Worm (Caenorhabditis elegans): ENCODE measurements around the gene sto-6.

The sto-6 gene

ce11 chrX:11675573-11675972 lies 43.4 kb downstream of the sto-6 start:
- peak; percentile 73 for TF ChIP-seq cnd-1 (tag; optimal IDR thresholded peaks at IDR 0.05)
- TF ChIP-seq nhr-2 (tag; optimal IDR thresholded peaks at IDR 0.05): peak; percentile 49
- no peak for TF ChIP-seq elt-1 (tag; optimal IDR thresholded peaks at IDR 0.05; ENCODE audit: borderline replicate concordance, insufficient read depth)

ce11 chrX:11679211-11679977 lies 47.2 kb downstream of the sto-6 start:
- TF ChIP-seq ham-2 (GFP tag; optimal IDR thresholded peaks at IDR 0.05) (no peak), lin-13 (tag; optimal IDR thresholded peaks at IDR 0.05) (no peak), ceh-43 (GFP tag; optimal IDR thresholded peaks at IDR 0.05) (no peak), nhr-28 (tag; optimal IDR thresholded peaks at IDR 0.05) (no peak), mep-1 (tag; optimal IDR thresholded peaks at IDR 0.05) (no peak), lin-32 (GFP tag; optimal IDR thresholded peaks at IDR 0.05) (no peak), flh-1 (GFP tag; optimal IDR thresholded peaks at IDR 0.05) (no peak), drap-1 (GFP tag; optimal IDR thresholded peaks at IDR 0.05) (no peak), ztf-11 (tag; optimal IDR thresholded peaks at IDR 0.05) (no peak), snpc-4 (tag; optimal IDR thresholded peaks at IDR 0.05) (no peak), tbx-8 (GFP tag; optimal IDR thresholded peaks at IDR 0.05) (no peak), sem-2 (GFP tag; optimal IDR thresholded peaks at IDR 0.05) (no peak), nhr-12 (tag; optimal IDR thresholded peaks at IDR 0.05) (no peak), blmp-1 (tag; optimal IDR thresholded peaks at IDR 0.05) (no peak), mls-2 (tag; optimal IDR thresholded peaks at IDR 0.05) (no peak), bed-3 (GFP tag; optimal IDR thresholded peaks at IDR 0.05) (no peak), elt-3 (tag; optimal IDR thresholded peaks at IDR 0.05) (no peak), unc-62 (GFP tag; optimal IDR thresholded peaks at IDR 0.05) (no peak), nhr-237 (tag; optimal IDR thresholded peaks at IDR 0.05) (no peak), zip-8 (tag; optimal IDR thresholded peaks at IDR 0.05) (no peak)

- no peak for TF ChIP-seq sem-2 (GFP tag; optimal IDR thresholded peaks at IDR 0.05)
- no peak for TF ChIP-seq M03D4.4 (tag; optimal IDR thresholded peaks at IDR 0.05)
- no peak for TF ChIP-seq lin-13 (tag; optimal IDR thresholded peaks at IDR 0.05)
- no peak for TF ChIP-seq nhr-76 (tag; optimal IDR thresholded peaks at IDR 0.05)
- no peak for TF ChIP-seq drap-1 (GFP tag; optimal IDR thresholded peaks at IDR 0.05)
- TF ChIP-seq snpc-4 (tag; optimal IDR thresholded peaks at IDR 0.05): no peak
- TF ChIP-seq sptf-1 (tag; optimal IDR thresholded peaks at IDR 0.05): no peak
- TF ChIP-seq ztf-11 (tag; optimal IDR thresholded peaks at IDR 0.05): no peak
- TF ChIP-seq unc-62 (GFP tag; optimal IDR thresholded peaks at IDR 0.05): no peak
- TF ChIP-seq nhr-237 (tag; optimal IDR thresholded peaks at IDR 0.05): no peak
- TF ChIP-seq nhr-28 (tag; optimal IDR thresholded peaks at IDR 0.05): no peak
- no peak for TF ChIP-seq lsy-2 (tag; optimal IDR thresholded peaks at IDR 0.05)
- no peak for TF ChIP-seq lin-32 (GFP tag; optimal IDR thresholded peaks at IDR 0.05)
- TF ChIP-seq ceh-43 (GFP tag; optimal IDR thresholded peaks at IDR 0.05): no peak
Measured at ce11 chrX:11680851-11681250, 48.6 kb downstream of the sto-6 start, which contains the start of gene T04F8.7. Gene T04F8.7 (minus strand): TSS chrX:11680980.

DNA sequence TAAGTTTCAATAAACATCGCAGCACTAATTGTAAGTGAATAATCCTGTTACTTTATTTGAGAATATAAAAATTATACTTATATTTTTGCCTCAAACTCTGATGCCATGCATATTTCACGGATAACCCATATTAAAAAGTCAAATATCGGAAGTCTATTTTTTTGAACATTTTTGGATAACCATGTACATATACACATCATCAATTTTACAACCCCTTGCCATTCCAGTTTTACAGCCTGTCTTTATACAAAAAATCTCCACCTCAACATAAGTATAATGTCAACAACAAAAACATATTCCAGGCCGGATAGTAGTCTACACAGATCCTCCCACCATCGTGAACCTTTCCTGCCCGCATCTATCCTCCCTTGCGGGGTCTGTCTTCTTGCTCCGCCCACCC lies 52.1 kb downstream of the sto-6 start, which contains the start of gene hnd-1:
Gene hnd-1 (plus strand): TSS at position 301 of the 400 bp plus-strand sequence.
- TF ChIP-seq mls-2 (tag; optimal IDR thresholded peaks at IDR 0.05): no peak
